Worm (Caenorhabditis elegans) whole organism, midembryonic: ENCODE results near the gene arcp-1.

Source experiments
- T22C8.4 ChIP-seq: fragments of 200-800 bp; sonication (Bioruptor generic); IDR thresholded peaks from 2 replicates; pipeline ENCODE4 v1.3.6; 2022; ENCODE audit warnings: missing genetic modification characterization, missing compliant biosample characterization
- cog-1 ChIP-seq: sonication (generic microtip); optimal IDR thresholded peaks from 2 replicates; lab custom pipeline; 2016; ENCODE audit warnings: missing genetic modification characterization, missing compliant biosample characterization
- flt-1 ChIP-seq: fragments of 200-800 bp; sonication (Bioruptor generic); IDR thresholded peaks from 2 replicates; pipeline ENCODE4 v1.3.6; 2022; ENCODE audit warnings: missing genetic modification characterization, missing compliant biosample characterization
- klf-2 ChIP-seq: fragments of 200-800 bp; sonication (Bioruptor generic); conservative IDR thresholded peaks from 2 replicates; pipeline ENCODE4 v1.3.6; 2022; ENCODE audit warnings: missing genetic modification reagents, missing genetic modification characterization, missing compliant biosample characterization
- med-1 ChIP-seq: sonication (generic microtip); optimal IDR thresholded peaks from 2 replicates; lab custom pipeline; 2017; ENCODE audit warnings: missing genetic modification characterization, mild to moderate bottlenecking, missing compliant biosample characterization, antibody characterized with exemption, missing genetic modification reagents; ENCODE audit not compliant: insufficient read depth
- ref-1 ChIP-seq: fragments of 200-800 bp; sonication (Bioruptor generic); conservative IDR thresholded peaks from 2 replicates; pipeline ENCODE4 v1.3.6; 2022; ENCODE audit warnings: missing genetic modification reagents, missing genetic modification characterization, missing compliant biosample characterization
- tab-1 ChIP-seq: fragments of 200-800 bp; sonication (Bioruptor generic); IDR thresholded peaks from 2 replicates; pipeline ENCODE4 v1.3.6; 2022; ENCODE audit warnings: missing genetic modification characterization, missing compliant biosample characterization
- ztf-23 ChIP-seq: fragments of 200-800 bp; sonication (Bioruptor generic); IDR thresholded peaks from 2 replicates; pipeline ENCODE4 v1.3.6; 2022; ENCODE audit warnings: missing genetic modification reagents, missing genetic modification characterization, missing compliant biosample characterization
- ztf-29 ChIP-seq: fragments of 200-800 bp; sonication (Bioruptor generic); IDR thresholded peaks from 2 replicates; pipeline ENCODE4 v1.3.6; 2022; ENCODE audit warnings: missing genetic modification reagents, missing genetic modification characterization, missing compliant biosample characterization

arcp-1 gene

DNA sequence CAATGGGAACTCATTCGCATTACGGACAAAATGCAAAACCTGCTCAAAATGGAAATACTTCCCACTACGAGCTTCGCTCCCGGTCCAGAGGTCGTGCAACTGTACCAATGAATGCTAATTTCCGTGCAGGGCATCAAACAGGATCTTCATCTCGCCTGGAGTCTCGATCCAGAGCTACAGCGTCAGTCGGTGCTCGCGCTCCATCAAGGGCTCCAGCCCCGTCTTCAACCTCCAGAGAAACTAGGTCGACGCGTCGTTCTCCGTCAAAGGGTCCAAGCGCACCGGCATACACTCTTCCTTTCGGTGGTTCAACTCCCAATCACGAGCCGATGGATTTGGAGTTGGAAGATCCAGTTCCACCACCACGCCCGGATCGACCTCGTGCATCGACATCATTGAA lies 21.5 kb downstream of the arcp-1 start:
- TF ChIP-seq ztf-29 (GFP tag; lab: Robert Waterston, UW) (no peak), flt-1 (GFP tag; lab: Robert Waterston, UW) (no peak)

DNA sequence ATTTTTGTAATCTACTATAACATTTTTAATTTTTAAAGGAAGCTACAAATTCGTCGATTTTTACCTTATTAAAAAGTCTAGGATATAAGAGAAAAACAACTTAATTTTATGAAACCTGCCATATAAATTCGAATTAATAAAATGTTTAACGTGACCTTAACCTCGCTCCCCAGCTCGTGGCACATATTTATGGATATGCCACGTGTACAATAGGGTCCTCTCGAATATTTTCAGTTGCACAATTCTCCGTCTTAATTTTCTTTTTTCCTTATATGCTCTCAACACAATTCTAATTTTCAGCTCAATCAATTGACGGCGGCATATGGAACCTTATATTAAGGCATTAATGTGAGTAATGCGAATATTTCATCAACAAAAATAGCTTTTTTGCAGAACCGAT lies 22.9 kb downstream of the arcp-1 start, which contains the start of gene F34D10.4:
F34D10.4 (plus strand) TSS at position 301 of the 400 bp plus-strand sequence.
- TF ChIP-seq flt-1 (GFP tag; lab: Robert Waterston, UW) (no peak), klf-2 (GFP tag; lab: Robert Waterston, UW) (no peak), tab-1 (GFP tag; lab: Robert Waterston, UW) (no peak), cog-1 (tag; lab: Kevin White, UChicago) (no peak), med-1 (GFP tag; lab: Kevin White, UChicago) (no peak), ztf-23 (GFP tag; lab: Robert Waterston, UW) (no peak), ref-1 (GFP tag; lab: Robert Waterston, UW) (no peak), T22C8.4 (GFP tag; lab: Robert Waterston, UW) (no peak), ztf-29 (GFP tag; lab: Robert Waterston, UW) (no peak)

DNA sequence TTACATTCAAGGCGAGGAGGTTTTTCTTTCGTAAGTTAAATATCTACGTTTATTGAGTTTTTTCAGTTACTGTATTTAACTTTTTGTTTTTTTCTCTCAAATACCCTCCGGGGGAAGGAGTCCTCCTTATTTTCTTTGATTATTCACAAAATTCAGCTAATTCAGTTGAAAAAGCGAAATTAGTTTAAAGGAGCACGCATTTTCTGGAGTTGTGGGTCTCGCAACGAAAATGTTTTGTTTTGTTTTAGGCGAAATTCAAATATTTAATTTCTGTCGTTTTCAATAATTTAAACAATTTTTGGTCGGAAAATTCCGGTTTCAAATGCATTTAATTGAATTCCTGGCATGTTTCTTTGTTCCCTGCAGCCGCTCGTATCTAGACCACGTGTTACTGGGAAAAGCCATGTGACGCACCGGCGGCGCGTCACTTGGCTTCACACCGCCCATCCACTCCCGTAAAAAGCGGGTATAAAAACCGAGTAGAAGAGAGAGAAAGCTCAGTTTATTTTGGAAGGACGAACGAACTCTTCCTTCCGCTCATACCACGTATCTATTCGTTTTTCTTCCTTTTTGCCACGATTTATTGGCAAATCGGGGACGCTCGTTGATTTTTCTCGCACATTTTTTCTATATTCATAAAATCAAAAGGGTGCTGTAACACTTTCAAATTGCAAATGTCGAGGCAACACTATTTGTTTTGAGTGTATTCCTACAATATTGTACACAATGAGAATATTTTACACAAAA lies 23.5 kb downstream of the arcp-1 start:
- TF ChIP-seq ztf-23 (GFP tag; lab: Robert Waterston, UW) = no peak

DNA sequence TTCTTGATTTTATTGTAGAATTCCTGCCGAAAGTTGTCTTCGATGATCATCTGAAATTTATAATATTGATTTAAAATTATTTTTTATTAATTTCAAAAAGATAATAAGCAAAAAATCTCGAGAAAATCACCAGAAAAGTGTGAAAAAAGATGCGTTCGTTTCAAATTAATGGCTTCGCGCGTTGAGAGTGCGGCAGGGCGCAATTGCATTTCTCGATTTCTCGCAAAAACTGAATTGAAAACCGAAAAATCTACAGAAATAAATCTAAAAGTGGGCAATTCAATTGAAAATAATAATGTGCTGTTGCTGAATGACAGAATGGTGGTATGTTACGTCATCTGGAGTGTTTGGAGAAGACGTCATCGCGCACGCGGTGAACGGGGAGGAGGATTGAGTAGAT lies 24.2 kb downstream of the arcp-1 start, which contains the start of gene evl-18:
evl-18 (minus strand) TSS at position 50 of the 400 bp plus-strand sequence.
- TF ChIP-seq flt-1 (GFP tag; lab: Robert Waterston, UW) = no peak
- no peak for TF ChIP-seq cog-1 (tag; lab: Kevin White, UChicago)
- no peak for TF ChIP-seq ztf-23 (GFP tag; lab: Robert Waterston, UW)
- no peak for TF ChIP-seq T22C8.4 (GFP tag; lab: Robert Waterston, UW)
- no peak for TF ChIP-seq tab-1 (GFP tag; lab: Robert Waterston, UW)
- TF ChIP-seq klf-2 (GFP tag; lab: Robert Waterston, UW) = no peak
- no peak for TF ChIP-seq ref-1 (GFP tag; lab: Robert Waterston, UW)
- TF ChIP-seq med-1 (GFP tag; lab: Kevin White, UChicago) = no peak
- TF ChIP-seq ztf-29 (GFP tag; lab: Robert Waterston, UW) = no peak

DNA sequence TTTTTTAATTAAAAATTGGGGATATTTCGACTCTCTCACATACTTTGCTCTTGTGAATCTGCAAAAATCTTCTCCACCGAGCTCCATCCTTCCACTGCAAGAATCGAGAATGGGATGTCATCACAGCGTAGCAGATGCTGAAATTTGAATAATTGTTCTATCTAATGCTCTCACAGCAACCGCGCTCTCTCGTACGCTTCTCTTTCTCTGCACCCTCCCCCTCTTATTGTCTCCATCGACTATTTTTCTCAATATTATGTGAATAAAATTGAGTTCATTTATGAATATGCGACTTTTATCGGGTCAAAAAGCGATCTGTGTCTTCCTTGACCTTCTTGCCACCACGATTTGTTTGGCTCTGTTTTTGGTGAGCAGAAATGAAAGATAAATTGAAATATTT lies 25.2 kb downstream of the arcp-1 start, which contains the start of gene F34D10.3:
F34D10.3 (plus strand) TSS at position 249 of the 400 bp plus-strand sequence.
- TF ChIP-seq med-1 (GFP tag; lab: Kevin White, UChicago) = no peak
- TF ChIP-seq flt-1 (GFP tag; lab: Robert Waterston, UW) = no peak
- no peak for TF ChIP-seq ztf-29 (GFP tag; lab: Robert Waterston, UW)
- no peak for TF ChIP-seq tab-1 (GFP tag; lab: Robert Waterston, UW)
- no peak for TF ChIP-seq klf-2 (GFP tag; lab: Robert Waterston, UW)

DNA sequence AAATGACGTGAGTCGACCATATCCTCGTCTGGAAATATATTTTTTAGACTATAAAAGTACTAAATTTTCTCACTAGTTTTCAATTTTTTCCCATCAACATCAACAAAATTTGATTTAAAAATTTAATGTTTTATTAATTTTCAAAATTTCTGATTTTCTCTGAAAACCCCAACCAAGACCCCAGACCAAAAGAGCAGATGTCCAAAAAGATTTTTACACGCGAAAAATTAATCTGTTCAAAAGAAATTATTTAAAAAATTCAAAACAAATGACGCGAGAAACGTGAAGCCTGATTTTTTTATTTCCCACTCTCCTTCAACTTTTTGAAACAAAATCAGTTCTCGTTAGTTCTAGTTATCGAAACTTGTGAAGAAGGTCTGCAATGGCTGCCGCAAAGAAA lies 28.7 kb downstream of the arcp-1 start, which contains the start of gene F34D10.8:
F34D10.8 (plus strand) TSS at position 301 of the 400 bp plus-strand sequence.
- TF ChIP-seq T22C8.4 (GFP tag; lab: Robert Waterston, UW) = no peak
- TF ChIP-seq ztf-29 (GFP tag; lab: Robert Waterston, UW) = no peak
- TF ChIP-seq flt-1 (GFP tag; lab: Robert Waterston, UW) = no peak
- no peak for TF ChIP-seq med-1 (GFP tag; lab: Kevin White, UChicago)
- no peak for TF ChIP-seq tab-1 (GFP tag; lab: Robert Waterston, UW)
- no peak for TF ChIP-seq cog-1 (tag; lab: Kevin White, UChicago)
- TF ChIP-seq ztf-23 (GFP tag; lab: Robert Waterston, UW) = no peak
- TF ChIP-seq klf-2 (GFP tag; lab: Robert Waterston, UW) = no peak
- no peak for TF ChIP-seq ref-1 (GFP tag; lab: Robert Waterston, UW)

DNA sequence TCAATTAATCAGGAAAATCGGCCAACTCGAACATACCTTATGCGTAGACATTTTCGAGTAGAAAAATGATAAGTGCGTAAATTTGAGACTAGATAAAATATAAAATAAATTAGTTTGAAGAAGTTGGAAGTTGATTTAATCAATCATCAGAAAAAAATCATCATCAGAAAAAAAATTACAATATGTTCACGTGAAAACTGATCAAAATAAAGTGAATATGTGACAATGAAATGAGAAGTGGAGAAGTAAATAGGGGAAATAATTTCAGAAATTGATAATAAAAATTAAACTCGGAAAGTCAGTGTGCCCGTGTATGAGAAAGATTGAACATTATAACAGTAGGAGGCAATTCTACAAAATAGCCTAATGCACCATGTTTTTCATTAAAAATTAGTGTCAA lies 29.7 kb downstream of the arcp-1 start, which contains the start of gene F34D10.9:
F34D10.9 (minus strand) TSS at position 101 of the 400 bp plus-strand sequence.
- no peak for TF ChIP-seq med-1 (GFP tag; lab: Kevin White, UChicago)

DNA sequence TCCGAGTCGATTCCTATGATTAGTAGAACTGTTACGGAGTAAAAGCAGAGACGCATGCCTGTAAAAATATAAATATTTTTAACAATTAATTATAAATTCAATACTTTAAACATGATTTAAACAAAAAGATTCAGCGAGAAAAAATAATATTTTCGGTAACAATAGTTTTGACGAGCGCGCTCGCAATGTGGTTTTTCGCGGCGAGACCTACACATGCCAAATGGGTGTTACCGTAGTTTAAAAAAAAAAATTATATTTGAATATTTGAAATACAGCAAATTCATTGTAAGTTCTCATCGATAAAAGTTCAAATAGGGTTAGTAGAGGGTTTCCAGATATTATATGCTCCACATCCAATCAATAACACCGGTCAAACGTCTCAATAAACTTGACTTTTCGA lies 32.8 kb downstream of the arcp-1 start, which contains the start of gene gldi-5:
gldi-5 (minus strand) TSS at position 58 of the 400 bp plus-strand sequence.
- TF ChIP-seq klf-2 (GFP tag; lab: Robert Waterston, UW) (no peak), cog-1 (tag; lab: Kevin White, UChicago) (no peak), ztf-23 (GFP tag; lab: Robert Waterston, UW) (no peak), T22C8.4 (GFP tag; lab: Robert Waterston, UW) (no peak), ref-1 (GFP tag; lab: Robert Waterston, UW) (no peak), med-1 (GFP tag; lab: Kevin White, UChicago) (no peak), ztf-29 (GFP tag; lab: Robert Waterston, UW) (no peak), flt-1 (GFP tag; lab: Robert Waterston, UW) (no peak), tab-1 (GFP tag; lab: Robert Waterston, UW) (no peak)

DNA sequence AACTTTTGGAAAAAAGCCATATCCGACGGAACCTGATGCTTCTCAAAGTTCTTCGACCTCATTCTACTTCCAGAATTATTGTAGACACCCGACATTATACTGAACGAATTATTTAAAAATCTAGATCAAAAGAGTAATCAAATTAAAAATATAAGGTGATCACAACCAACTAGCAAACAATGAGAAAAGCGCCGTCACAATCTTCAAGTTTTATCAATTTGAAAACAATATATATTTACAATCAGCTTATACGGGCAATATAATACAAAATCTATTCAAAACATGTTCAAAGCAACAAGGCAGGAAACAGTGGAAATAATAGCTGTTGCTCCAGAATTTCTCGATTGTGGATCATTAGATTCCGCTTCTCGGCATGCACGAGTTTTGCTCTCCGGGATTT lies 34.3 kb downstream of the arcp-1 start, which contains the start of gene C14B1.12:
C14B1.12 (minus strand) TSS at position 101 of the 400 bp plus-strand sequence.
- TF ChIP-seq ztf-23 (GFP tag; lab: Robert Waterston, UW) (no peak), tab-1 (GFP tag; lab: Robert Waterston, UW) (no peak)

DNA sequence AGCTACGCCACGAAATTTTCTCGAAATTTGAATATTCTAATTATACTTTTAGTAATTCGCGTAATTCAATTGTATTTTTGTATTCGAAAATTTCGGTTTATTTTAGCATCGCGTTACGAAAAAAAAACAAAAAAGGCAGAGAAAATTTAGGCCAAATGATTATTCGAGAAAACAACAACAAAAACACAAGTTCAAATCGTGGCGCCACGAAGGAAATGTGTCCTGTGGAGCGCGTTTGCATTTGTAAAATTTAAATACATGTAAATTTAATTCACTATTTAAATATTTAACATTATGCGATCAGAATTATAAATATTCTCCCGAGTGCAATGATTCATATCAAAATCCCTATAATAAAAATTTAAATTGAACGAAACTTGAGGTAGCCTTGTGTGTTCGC lies 35.5 kb downstream of the arcp-1 start:
- TF ChIP-seq flt-1 (GFP tag; lab: Robert Waterston, UW) (no peak), T22C8.4 (GFP tag; lab: Robert Waterston, UW) (no peak), cog-1 (tag; lab: Kevin White, UChicago) (no peak), klf-2 (GFP tag; lab: Robert Waterston, UW) (no peak), ref-1 (GFP tag; lab: Robert Waterston, UW) (no peak), tab-1 (GFP tag; lab: Robert Waterston, UW) (no peak), ztf-29 (GFP tag; lab: Robert Waterston, UW) (no peak), ztf-23 (GFP tag; lab: Robert Waterston, UW) (no peak), med-1 (GFP tag; lab: Kevin White, UChicago) (no peak)
